Fruit fly (Drosophila melanogaster) whole organism, pupa: Measurements from ENCODE around the gene CG1792.

Experiments
- CG12605 ChIP-seq: fragments of 200-800 bp; sonication (Bioruptor generic); IDR thresholded peaks from 2 replicates; pipeline ENCODE4 v1.3.6; 2022; ENCODE audit warnings: missing biosample characterization, missing genetic modification characterization
- CG34367 ChIP-seq: fragments of 200-800 bp; sonication (Bioruptor generic); optimal IDR thresholded peaks from 2 replicates; lab custom pipeline; 2018; ENCODE audit warnings: missing biosample characterization, mild to moderate bottlenecking, missing genetic modification characterization
- CG8159 ChIP-seq: fragments of 200-800 bp; sonication (Bioruptor generic); optimal IDR thresholded peaks from 3 replicates; lab custom pipeline; 2018; ENCODE audit warnings: missing biosample characterization, mild to moderate bottlenecking, missing genetic modification characterization, moderate library complexity
- CG8301 ChIP-seq: fragments of 200-800 bp; sonication (Bioruptor generic); optimal IDR thresholded peaks from 2 replicates; lab custom pipeline; 2018; ENCODE audit warnings: missing biosample characterization, mild to moderate bottlenecking, missing genetic modification characterization
- Pif1A ChIP-seq: fragments of 200-800 bp; sonication (Bioruptor generic); optimal IDR thresholded peaks from 3 replicates; lab custom pipeline; 2016; ENCODE audit warnings: missing biosample characterization, missing genetic modification characterization
- gl ChIP-seq: fragments of 200-800 bp; sonication (Bioruptor generic); optimal IDR thresholded peaks from 2 replicates; lab custom pipeline; 2018; ENCODE audit warnings: missing biosample characterization, mild to moderate bottlenecking, missing genetic modification characterization

DNA sequence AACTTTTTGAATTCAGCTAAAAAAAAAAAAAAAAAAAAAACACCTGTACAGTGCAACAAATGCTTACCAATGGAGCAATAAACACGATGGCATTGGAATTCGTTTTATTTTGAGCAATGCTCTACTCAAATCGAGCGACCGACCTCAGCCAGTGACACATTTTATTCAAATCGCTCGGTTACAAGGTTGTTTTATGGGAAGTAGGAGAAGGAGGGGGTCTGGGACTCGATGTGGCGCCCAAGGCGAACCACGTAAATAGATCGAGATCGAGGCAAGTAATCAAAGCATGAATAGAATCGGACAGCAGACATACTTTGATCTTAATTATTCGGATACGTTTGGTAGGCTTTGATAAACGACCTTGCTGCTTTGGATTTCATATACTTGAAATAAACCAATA lies 12.9 kb upstream of the CG1792 start:
- TF ChIP-seq CG12605 (no peak), Pif1A (GFP tag; lab: Kevin White, UChicago) (no peak), CG8301 (no peak), CG34367 (tag; lab: Kevin White, UChicago) (no peak), gl (tag; lab: Kevin White, UChicago) (no peak), CG8159 (tag; lab: Kevin White, UChicago) (no peak)
